Worm (Caenorhabditis elegans) whole organism, late embryonic: ENCODE data around the gene irld-22.

Source experiments
- C08G9.2 ChIP-seq: sonication (generic microtip); optimal IDR thresholded peaks from 2 replicates; lab custom pipeline; 2016; ENCODE audit warnings: mild to moderate bottlenecking, missing genetic modification characterization, moderate library complexity, missing compliant biosample characterization
- C38D4.7 ChIP-seq: fragments of 200-800 bp; sonication (Bioruptor generic); optimal IDR thresholded peaks from 2 replicates; lab custom pipeline; 2018; ENCODE audit warnings: mild to moderate bottlenecking, missing genetic modification characterization, moderate library complexity, missing compliant biosample characterization
- F13H6.1 ChIP-seq: sonication (generic microtip); optimal IDR thresholded peaks from 2 replicates; lab custom pipeline; 2016; ENCODE audit warnings: missing genetic modification characterization, missing compliant biosample characterization
- K02D7.2 ChIP-seq: sonication (generic microtip); optimal IDR thresholded peaks from 2 replicates; lab custom pipeline; 2017; ENCODE audit warnings: mild to moderate bottlenecking, missing genetic modification characterization, missing compliant biosample characterization
- K09A11.1 ChIP-seq: sonication (generic microtip); optimal IDR thresholded peaks from 2 replicates; lab custom pipeline; 2017; ENCODE audit warnings: antibody characterized with exemption, mild to moderate bottlenecking, missing genetic modification characterization, missing compliant biosample characterization; ENCODE audit not compliant: insufficient read depth
- T23F11.4 ChIP-seq: fragments of 200-800 bp; sonication (Bioruptor generic); optimal IDR thresholded peaks from 2 replicates; lab custom pipeline; 2018; ENCODE audit warnings: mild to moderate bottlenecking, missing genetic modification characterization, missing compliant biosample characterization
- ama-1 ChIP-seq: fragments of 150-350 bp; optimal IDR thresholded peaks from 2 replicates; lab custom pipeline; 2014
- ceh-18 ChIP-seq: sonication (generic microtip); optimal IDR thresholded peaks from 2 replicates; lab custom pipeline; 2016; ENCODE audit warnings: missing genetic modification characterization, missing compliant biosample characterization
- ceh-19 ChIP-seq: fragments of 200-800 bp; sonication (Bioruptor generic); optimal IDR thresholded peaks from 2 replicates; lab custom pipeline; 2018; ENCODE audit warnings: mild to moderate bottlenecking, missing genetic modification characterization, missing compliant biosample characterization
- ceh-2 ChIP-seq: sonication (generic microtip); optimal IDR thresholded peaks from 2 replicates; lab custom pipeline; 2016; ENCODE audit warnings: missing genotype, missing genetic modification characterization, missing compliant biosample characterization
- ceh-24 ChIP-seq: sonication (generic microtip); optimal IDR thresholded peaks from 2 replicates; lab custom pipeline; 2016; ENCODE audit warnings: mild to moderate bottlenecking, missing genetic modification characterization, missing compliant biosample characterization
- ceh-30 ChIP-seq: fragments of 150-350 bp; optimal IDR thresholded peaks from 2 replicates; lab custom pipeline; 2014; ENCODE audit warnings: missing biosample characterization, missing genetic modification characterization
- ceh-31 ChIP-seq: sonication (generic microtip); optimal IDR thresholded peaks from 2 replicates; lab custom pipeline; 2016; ENCODE audit warnings: missing genetic modification characterization, missing compliant biosample characterization
- ceh-48 ChIP-seq: sonication (generic microtip); optimal IDR thresholded peaks from 2 replicates; lab custom pipeline; 2016; ENCODE audit warnings: missing genetic modification characterization, inconsistent platforms, missing compliant biosample characterization
- ceh-6 ChIP-seq: fragments of 200-800 bp; sonication (Bioruptor generic); optimal IDR thresholded peaks from 2 replicates; lab custom pipeline; 2018; ENCODE audit warnings: mild to moderate bottlenecking, missing genetic modification characterization, missing compliant biosample characterization
- ceh-9 ChIP-seq: sonication (generic microtip); optimal IDR thresholded peaks from 2 replicates; lab custom pipeline; 2016; ENCODE audit warnings: mild to moderate bottlenecking, missing genetic modification characterization, inconsistent platforms, missing compliant biosample characterization
- che-1 ChIP-seq: sonication (generic microtip); optimal IDR thresholded peaks from 2 replicates; lab custom pipeline; 2016; ENCODE audit warnings: mild to moderate bottlenecking, missing genetic modification characterization, missing compliant biosample characterization
- dve-1 ChIP-seq: sonication (generic microtip); optimal IDR thresholded peaks from 2 replicates; lab custom pipeline; 2017; ENCODE audit warnings: antibody characterized with exemption, mild to moderate bottlenecking, missing genetic modification characterization, missing compliant biosample characterization
- elt-2 ChIP-seq: sonication (generic microtip); optimal IDR thresholded peaks from 2 replicates; lab custom pipeline; 2016; ENCODE audit warnings: missing genetic modification reagents, missing genetic modification characterization, missing compliant biosample characterization
- elt-4 ChIP-seq: sonication (generic microtip); optimal IDR thresholded peaks from 2 replicates; lab custom pipeline; 2016; ENCODE audit warnings: missing genetic modification characterization, missing compliant biosample characterization
- gmeb-2 ChIP-seq: sonication (generic microtip); optimal IDR thresholded peaks from 2 replicates; lab custom pipeline; 2016; ENCODE audit warnings: missing genetic modification characterization, inconsistent platforms, missing compliant biosample characterization
- hlh-13 ChIP-seq: fragments of 200-800 bp; sonication (Bioruptor generic); optimal IDR thresholded peaks from 2 replicates; lab custom pipeline; 2018; ENCODE audit warnings: mild to moderate bottlenecking, missing genetic modification characterization, missing compliant biosample characterization
- hlh-15 ChIP-seq: sonication (generic microtip); optimal IDR thresholded peaks from 2 replicates; lab custom pipeline; 2016; ENCODE audit warnings: missing genetic modification characterization, missing compliant biosample characterization
- hlh-30 ChIP-seq: sonication (generic microtip); optimal IDR thresholded peaks from 2 replicates; lab custom pipeline; 2017; ENCODE audit warnings: antibody characterized with exemption, missing genetic modification characterization, missing compliant biosample characterization; ENCODE audit not compliant: insufficient read depth
- hlh-8 ChIP-seq: sonication (generic microtip); optimal IDR thresholded peaks from 2 replicates; lab custom pipeline; 2016; ENCODE audit warnings: missing genotype, missing genetic modification characterization, missing compliant biosample characterization
- madf-2 ChIP-seq: sonication (generic microtip); optimal IDR thresholded peaks from 2 replicates; lab custom pipeline; 2017; ENCODE audit warnings: missing genetic modification characterization, missing compliant biosample characterization
- mec-3 ChIP-seq: sonication (generic microtip); optimal IDR thresholded peaks from 2 replicates; lab custom pipeline; 2016; ENCODE audit warnings: borderline replicate concordance, missing genetic modification characterization, missing compliant biosample characterization
- nhr-11 ChIP-seq: fragments of 150-350 bp; optimal IDR thresholded peaks from 2 replicates; lab custom pipeline; 2014; ENCODE audit warnings: missing biosample characterization, missing genetic modification characterization
- nhr-232 ChIP-seq: sonication (generic microtip); optimal IDR thresholded peaks from 2 replicates; lab custom pipeline; 2016; ENCODE audit warnings: missing genetic modification characterization, missing compliant biosample characterization
- npax-4 ChIP-seq: sonication (generic microtip); optimal IDR thresholded peaks from 2 replicates; lab custom pipeline; 2016; ENCODE audit warnings: missing genetic modification characterization, missing compliant biosample characterization
- odd-2 ChIP-seq: sonication (generic microtip); optimal IDR thresholded peaks from 2 replicates; lab custom pipeline; 2017; ENCODE audit warnings: antibody characterized with exemption, mild to moderate bottlenecking, missing genetic modification characterization, missing compliant biosample characterization
- pag-3 ChIP-seq: sonication (generic microtip); optimal IDR thresholded peaks from 2 replicates; lab custom pipeline; 2016; ENCODE audit warnings: missing compliant biosample characterization, missing genetic modification characterization, borderline replicate concordance
- pha-2 ChIP-seq: sonication (generic microtip); optimal IDR thresholded peaks from 2 replicates; lab custom pipeline; 2017; ENCODE audit warnings: mild to moderate bottlenecking, missing genetic modification characterization, missing compliant biosample characterization
- pha-4 ChIP-seq: fragments of 150-350 bp; optimal IDR thresholded peaks from 2 replicates; lab custom pipeline; 2018; ENCODE audit warnings: missing biosample characterization, missing genetic modification reagents, missing genetic modification characterization
- sox-4 ChIP-seq: sonication (generic microtip); optimal IDR thresholded peaks from 2 replicates; lab custom pipeline; 2017; ENCODE audit warnings: mild to moderate bottlenecking, missing genetic modification characterization, inconsistent platforms, missing compliant biosample characterization
- tbx-2 ChIP-seq: sonication (generic microtip); optimal IDR thresholded peaks from 2 replicates; lab custom pipeline; 2016; ENCODE audit warnings: missing genetic modification characterization, missing compliant biosample characterization
- tbx-7 ChIP-seq: sonication (generic microtip); optimal IDR thresholded peaks from 2 replicates; lab custom pipeline; 2016; ENCODE audit warnings: missing genotype, missing genetic modification characterization, missing compliant biosample characterization
- unc-3 ChIP-seq, 2 experiments: fragments of 200-800 bp in 1 of 2; sonication (Bioruptor generic) in 1 of 2; sonication (generic microtip) in 1 of 2; conservative IDR thresholded peaks in 1 of 2; optimal IDR thresholded peaks in 1 of 2; 2 replicates each; pipeline versions ENCODE4 v1.3.6 to Lab custom; 2016 to 2022; ENCODE audit warnings: missing compliant biosample characterization in 2 of 2, missing genetic modification characterization in 2 of 2, missing genetic modification reagents in 1 of 2
- unc-42 ChIP-seq: sonication (generic microtip); optimal IDR thresholded peaks from 2 replicates; lab custom pipeline; 2016; ENCODE audit warnings: missing genotype, missing genetic modification characterization, missing compliant biosample characterization

Gene irld-22

DNA sequence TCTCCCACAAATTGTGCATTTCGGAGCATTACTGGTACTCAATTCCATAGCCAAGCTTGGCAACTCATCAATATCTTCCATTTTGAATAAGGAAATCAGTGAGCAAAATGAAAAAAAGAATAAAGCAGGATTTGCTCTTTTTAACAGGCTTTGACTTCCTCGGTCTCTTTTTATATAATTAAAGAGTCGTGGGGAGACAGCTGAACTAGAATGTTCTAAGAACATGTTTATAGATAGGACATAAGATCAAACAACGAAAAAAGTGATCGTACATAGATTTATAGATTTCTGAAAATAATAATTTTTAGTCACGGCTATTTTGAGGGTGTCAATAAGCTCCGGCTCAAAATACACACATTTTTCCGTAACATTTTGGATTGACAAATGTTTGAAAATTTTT lies 39.9 kb downstream of the irld-22 start, which contains the start of gene nhr-189:
TSS of gene nhr-189 (minus strand) at position 121 of the 400 bp plus-strand sequence.
- TF ChIP-seq K02D7.2 (tag; lab: Kevin White, UChicago) (no peak), hlh-30 (tag; lab: Kevin White, UChicago) (no peak), unc-3 (GFP tag; conservative IDR thresholded peaks at IDR 0.05; lab: Robert Waterston, UW) (no peak), unc-3 (tag; optimal IDR thresholded peaks at IDR 0.05; lab: Kevin White, UChicago) (no peak), ama-1 (lab: Kevin White, UChicago) (no peak), mec-3 (no peak), pha-4 (tag; lab: Kevin White, UChicago) (no peak), ceh-48 (tag; lab: Kevin White, UChicago) (no peak), hlh-13 (no peak), ceh-24 (no peak), pha-2 (tag; lab: Kevin White, UChicago) (no peak), sox-4 (tag; lab: Kevin White, UChicago) (no peak), C08G9.2 (tag; lab: Kevin White, UChicago) (no peak)

DNA sequence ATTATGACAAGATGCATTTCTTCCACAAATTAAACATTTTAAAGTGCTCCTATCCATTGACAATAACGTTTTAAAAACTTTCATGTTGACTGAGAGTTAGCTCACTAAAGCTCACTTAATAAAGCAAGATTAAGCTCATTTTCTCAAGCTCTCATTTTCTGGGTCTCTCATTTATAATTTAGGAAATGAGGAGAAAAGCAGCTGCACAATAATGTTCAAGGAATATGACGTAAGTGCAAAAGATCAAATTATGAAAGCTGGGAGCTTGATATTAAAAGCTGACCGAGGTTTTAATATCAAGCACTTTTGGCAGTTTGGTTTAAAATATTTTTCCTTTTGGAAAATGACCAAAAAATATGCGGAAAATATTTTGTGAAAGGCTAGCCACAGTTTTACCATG lies 42.2 kb downstream of the irld-22 start, which contains the start of gene nhr-188:
TSS of gene nhr-188 (minus strand) at position 84 of the 400 bp plus-strand sequence.
- no peak for TF ChIP-seq ceh-6
- no peak for TF ChIP-seq npax-4 (tag; lab: Kevin White, UChicago)
- no peak for TF ChIP-seq ceh-48 (tag; lab: Kevin White, UChicago)
- no peak for TF ChIP-seq pag-3
- TF ChIP-seq elt-2 (tag; lab: Kevin White, UChicago): no peak
- no peak for TF ChIP-seq nhr-11 (tag; lab: Kevin White, UChicago)
- no peak for TF ChIP-seq ceh-2
- no peak for TF ChIP-seq tbx-2 (tag; lab: Kevin White, UChicago)

DNA sequence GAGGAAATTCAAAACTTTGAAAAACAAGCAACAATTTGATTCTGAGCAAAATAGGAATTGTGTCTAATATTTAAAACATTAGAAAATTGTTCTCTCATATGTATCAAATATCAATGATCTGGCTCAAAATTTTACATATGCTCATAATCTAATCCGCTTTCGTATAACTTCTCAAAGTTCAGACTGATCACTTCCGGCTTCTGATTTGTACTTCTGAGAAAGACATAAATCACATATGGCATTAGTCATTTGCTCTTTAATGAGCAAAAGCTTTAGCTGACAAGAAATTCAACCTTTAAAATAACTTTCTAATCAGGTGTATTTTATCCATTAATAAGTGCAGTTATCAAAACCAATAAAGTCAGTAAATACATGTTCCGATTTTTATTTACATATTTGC lies 44.1 kb downstream of the irld-22 start:
- no peak for TF ChIP-seq odd-2 (tag; lab: Kevin White, UChicago)
- TF ChIP-seq ceh-31 (tag; lab: Kevin White, UChicago): no peak
- TF ChIP-seq, all 69 proteins: peak for 0

DNA sequence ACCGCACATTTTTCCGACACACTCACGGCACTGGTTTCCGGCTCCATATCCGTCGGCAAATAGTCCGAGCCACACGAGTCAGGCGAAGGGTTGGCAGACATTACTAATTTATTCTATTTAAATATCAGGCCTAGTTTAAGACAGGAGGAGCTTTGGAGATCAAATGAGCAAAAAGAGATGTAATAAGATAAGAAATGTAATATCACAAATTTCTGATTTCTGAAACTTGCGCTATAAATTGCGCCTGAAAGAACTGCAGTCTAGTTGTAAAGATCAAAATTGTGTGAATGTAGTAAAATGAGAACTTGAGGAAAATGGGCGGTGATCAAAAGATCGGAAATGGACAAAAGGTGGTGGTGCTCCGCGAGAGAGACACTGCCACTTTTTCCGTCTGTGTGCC lies 45.2 kb downstream of the irld-22 start, which contains the start of gene nhr-186:
TSS of gene nhr-186 (minus strand) at position 101 of the 400 bp plus-strand sequence.
- TF ChIP-seq ceh-9 (no peak), hlh-30 (tag; lab: Kevin White, UChicago) (no peak), ceh-30 (tag; lab: Kevin White, UChicago) (no peak), gmeb-2 (tag; lab: Kevin White, UChicago) (no peak), tbx-2 (tag; lab: Kevin White, UChicago) (no peak), hlh-13 (no peak), ceh-6 (no peak), hlh-15 (tag; lab: Kevin White, UChicago) (no peak), che-1 (no peak), F13H6.1 (no peak), ceh-24 (no peak), ceh-18 (tag; lab: Kevin White, UChicago) (no peak), ama-1 (lab: Kevin White, UChicago) (no peak), unc-3 (GFP tag; conservative IDR thresholded peaks at IDR 0.05; lab: Robert Waterston, UW) (no peak), unc-3 (tag; optimal IDR thresholded peaks at IDR 0.05; lab: Kevin White, UChicago) (no peak), madf-2 (tag; lab: Kevin White, UChicago) (no peak), C08G9.2 (tag; lab: Kevin White, UChicago) (no peak), mec-3 (no peak)

DNA sequence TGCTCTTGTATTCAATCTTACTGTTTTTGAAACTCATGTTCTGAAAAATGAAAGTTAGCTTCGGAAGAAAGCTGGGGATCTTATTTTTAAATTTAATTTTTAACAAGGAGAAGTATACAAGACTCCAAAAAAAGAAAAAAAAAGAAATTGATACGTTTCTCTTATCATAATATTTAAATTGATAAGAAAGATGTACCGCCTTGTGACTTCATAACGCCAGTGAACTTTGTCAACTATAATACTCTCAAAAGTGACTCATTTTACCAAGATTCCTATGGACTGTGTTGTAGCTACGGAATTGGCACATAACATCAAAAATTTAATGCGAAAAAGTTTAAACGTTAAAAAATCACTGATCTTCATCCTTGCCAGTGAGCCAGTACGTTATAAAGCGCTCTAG lies 48.2 kb downstream of the irld-22 start:
- TF ChIP-seq gmeb-2 (tag; lab: Kevin White, UChicago) (no peak), unc-42 (no peak), hlh-8 (tag; lab: Kevin White, UChicago) (no peak), tbx-7 (tag; lab: Kevin White, UChicago) (no peak), dve-1 (tag; lab: Kevin White, UChicago) (no peak), hlh-13 (no peak), K09A11.1 (tag; lab: Kevin White, UChicago) (no peak), tbx-2 (tag; lab: Kevin White, UChicago) (no peak), T23F11.4 (GFP tag; lab: Kevin White, UChicago) (no peak), nhr-232 (tag; lab: Kevin White, UChicago) (no peak), che-1 (no peak), C38D4.7 (GFP tag; lab: Kevin White, UChicago) (no peak), ceh-2 (no peak), ceh-18 (tag; lab: Kevin White, UChicago) (no peak), ceh-24 (no peak), ceh-19 (GFP tag; lab: Kevin White, UChicago) (no peak), elt-4 (tag; lab: Kevin White, UChicago) (no peak)
- TF ChIP-seq, all 69 proteins: peak for 0
